Fruit fly (Drosophila melanogaster) S2 (cell line): Measurements from ENCODE around the gene CG12784.

Experiments
- CG8478 ChIP-seq: fragments of >200 bp; optimal IDR thresholded peaks from 2 replicates; lab custom pipeline; 2018
- CTCF ChIP-seq, 2 experiments: fragments of >200 bp; optimal IDR thresholded peaks; 2 replicates each; lab custom pipeline; 2018

The CG12784 gene

dm6 chr3R:15762815-15763214 lies at the start of gene CG12784:
Gene CG12784 (plus strand): TSS chr3R:15763115.
- TF ChIP-seq CTCF (optimal IDR thresholded peaks at IDR 0.05; lab: Kevin White, UChicago): no peak
- TF ChIP-seq CG8478: no peak

DNA sequence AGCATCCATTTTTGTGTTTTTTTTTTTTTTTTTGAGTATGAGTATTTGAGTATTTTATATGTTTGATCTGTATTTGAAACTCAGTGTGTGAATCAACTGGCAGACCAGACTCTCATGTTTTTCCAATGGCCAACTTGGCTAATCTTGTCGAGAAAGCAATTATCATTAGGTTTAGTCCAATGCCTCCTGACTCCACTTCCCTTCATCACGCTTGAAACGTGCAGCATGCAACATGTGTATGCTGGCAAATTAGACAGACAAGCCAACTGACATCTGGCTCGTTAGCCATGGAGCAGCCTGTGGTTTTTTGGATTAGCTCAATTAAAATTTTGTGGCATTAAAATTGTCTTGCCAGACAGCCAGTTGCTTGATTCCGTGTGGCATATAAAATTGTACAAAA lies 46.4 kb upstream of the CG12784 start, which contains the start of gene CG31294:
Gene CG31294, minus strand, starts transcription at position 101 of the 400 bp plus-strand sequence.
- TF ChIP-seq CTCF (optimal IDR thresholded peaks at IDR 0.05; lab: Kevin White, UChicago) (no peak), CG8478 (no peak)

DNA sequence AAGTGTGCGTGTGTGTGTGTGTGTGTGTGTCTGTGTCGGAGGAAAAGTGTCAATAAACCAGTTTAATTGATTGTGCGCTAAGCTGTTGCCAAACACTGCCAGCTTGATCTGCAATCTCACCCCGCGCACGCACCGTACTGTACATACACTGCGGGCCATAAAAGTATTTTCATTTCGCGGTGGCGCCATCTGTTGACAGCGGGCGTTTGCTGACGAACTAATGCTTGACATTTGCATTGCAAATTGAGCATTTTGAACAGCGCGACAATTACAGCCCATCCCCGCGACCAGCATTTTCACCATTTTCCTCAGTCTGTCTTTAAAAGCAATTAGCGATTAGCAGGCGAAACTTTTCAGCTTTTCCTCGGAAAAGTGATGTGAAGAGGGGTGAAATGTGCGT lies 32.3 kb upstream of the CG12784 start:
- TF ChIP-seq CG8478 (no peak), CTCF (optimal IDR thresholded peaks at IDR 0.05; lab: Kevin White, UChicago) (peak; percentile 80 to 86)

DNA sequence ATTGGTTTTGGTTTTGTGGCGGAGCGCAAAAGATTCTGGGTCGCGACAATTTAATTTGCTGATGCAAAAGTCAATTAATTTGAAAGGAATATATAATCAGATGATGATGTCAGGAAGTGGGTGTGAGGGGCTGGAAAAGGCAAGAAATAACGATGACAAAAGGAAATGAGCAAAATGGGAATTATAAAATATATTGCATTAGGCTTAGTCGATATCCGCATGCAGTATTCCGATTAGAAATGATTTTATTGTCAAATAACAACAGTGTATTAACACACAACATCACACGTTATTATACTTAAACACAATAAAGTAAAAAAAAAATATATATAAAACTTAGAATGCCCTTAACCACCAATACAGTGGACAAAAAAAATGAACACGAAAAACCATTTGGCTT lies 31.5 kb upstream of the CG12784 start, which contains the start of gene CG34274:
Gene CG34274, plus strand, starts transcription at position 301 of the 400 bp plus-strand sequence.
- no peak for TF ChIP-seq CG8478
- no peak for TF ChIP-seq CTCF (optimal IDR thresholded peaks at IDR 0.05; lab: Kevin White, UChicago)

- no peak for TF ChIP-seq CTCF (optimal IDR thresholded peaks at IDR 0.05; lab: Kevin White, UChicago)
- TF ChIP-seq CG8478: no peak
Measured at dm6 chr3R:15744354-15744753, 18.6 kb upstream of the CG12784 start, which contains the start of gene CG4520. Gene CG4520 (plus strand): TSS chr3R:15744654.

DNA sequence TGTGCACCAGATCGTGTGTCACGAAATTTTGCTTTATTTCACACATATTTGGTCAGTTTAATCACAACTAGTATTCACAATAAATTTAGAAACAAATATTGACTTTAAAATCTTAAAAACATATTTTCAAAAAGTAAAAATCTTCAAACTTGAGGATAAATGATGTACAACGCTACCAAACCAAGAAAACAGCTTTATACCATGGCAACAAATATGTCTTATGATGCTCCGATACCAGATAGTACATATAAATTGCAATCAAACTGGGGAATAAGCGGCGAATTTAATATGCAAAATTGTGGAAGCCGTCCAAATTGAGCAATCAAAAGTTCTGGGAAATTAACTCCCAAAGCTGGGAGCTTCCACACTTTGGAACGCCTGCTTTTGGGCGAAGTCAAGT lies 4.4 kb downstream of the CG12784 start, which contains the start of gene CG5623:
Gene CG5623, minus strand, starts transcription at position 101 of the 400 bp plus-strand sequence.
- TF ChIP-seq CG8478 (no peak), CTCF (optimal IDR thresholded peaks at IDR 0.05; lab: Kevin White, UChicago) (no peak)

DNA sequence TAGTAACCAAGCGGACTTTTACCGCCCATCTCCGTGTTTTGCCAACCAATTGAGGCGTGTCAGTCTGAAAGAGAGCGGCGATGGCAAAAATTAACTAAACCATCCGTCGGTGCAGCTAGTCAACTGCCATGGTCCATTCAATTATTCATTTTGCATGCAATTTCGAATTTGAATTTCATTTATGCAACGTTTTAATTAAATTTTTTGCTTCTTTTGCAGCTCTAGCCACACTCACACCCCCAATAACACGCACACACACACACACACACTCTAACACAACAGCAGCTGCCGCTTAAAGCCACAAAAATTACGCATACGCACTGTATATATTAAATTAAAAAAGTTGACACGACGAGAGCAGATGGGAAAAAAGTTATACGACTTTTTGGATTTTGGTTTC lies 6.0 kb downstream of the CG12784 start:
- no peak for TF ChIP-seq CG8478
- no peak for TF ChIP-seq CTCF (optimal IDR thresholded peaks at IDR 0.05; lab: Kevin White, UChicago)

DNA sequence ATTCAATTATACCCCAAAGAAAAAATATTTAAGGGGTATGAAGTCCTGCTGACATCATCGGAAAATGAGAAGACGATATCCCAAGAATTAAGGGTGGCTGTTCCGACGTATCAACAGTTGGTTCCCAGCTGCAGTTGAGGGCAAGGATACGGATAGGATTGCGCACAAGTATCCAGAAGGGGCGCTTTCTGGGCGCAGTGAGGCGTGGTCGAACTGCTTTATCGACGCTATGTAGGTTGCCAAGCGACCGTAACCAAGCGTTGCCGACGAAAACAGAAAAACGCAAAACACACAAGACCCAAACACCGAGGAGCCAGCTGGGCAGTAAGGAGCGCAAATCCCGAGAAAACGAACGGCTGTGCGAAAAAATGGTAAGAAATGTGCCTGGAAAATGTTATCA lies 11.2 kb downstream of the CG12784 start, which contains the start of gene Ttc26:
Gene Ttc26, plus strand, starts transcription at position 289 of the 400 bp plus-strand sequence.
- TF ChIP-seq CTCF (optimal IDR thresholded peaks at IDR 0.05; lab: Kevin White, UChicago): no peak
- no peak for TF ChIP-seq CG8478

DNA sequence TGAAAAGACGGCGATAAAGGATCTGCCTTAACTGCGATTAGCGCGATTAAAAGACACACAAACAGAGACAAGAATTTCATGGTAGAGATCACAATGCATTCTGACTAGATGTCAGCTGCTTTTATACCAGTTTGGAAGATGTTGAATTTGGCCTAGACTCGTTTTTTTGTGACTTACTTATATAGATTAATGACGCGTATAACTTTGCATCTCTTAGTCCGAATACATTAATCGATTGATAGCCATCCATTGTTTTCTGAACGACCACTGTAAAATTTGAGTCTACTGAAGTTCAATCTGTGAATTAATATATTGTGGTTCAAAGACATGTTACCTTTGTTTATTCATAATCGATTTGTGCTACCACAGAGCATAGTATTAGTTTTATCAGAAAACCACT lies 12.3 kb downstream of the CG12784 start, which contains the start of gene CG45207:
Gene CG45207, minus strand, starts transcription at position 101 of the 400 bp plus-strand sequence.
- TF ChIP-seq CG8478 (no peak), CTCF (optimal IDR thresholded peaks at IDR 0.05; lab: Kevin White, UChicago) (no peak)

DNA sequence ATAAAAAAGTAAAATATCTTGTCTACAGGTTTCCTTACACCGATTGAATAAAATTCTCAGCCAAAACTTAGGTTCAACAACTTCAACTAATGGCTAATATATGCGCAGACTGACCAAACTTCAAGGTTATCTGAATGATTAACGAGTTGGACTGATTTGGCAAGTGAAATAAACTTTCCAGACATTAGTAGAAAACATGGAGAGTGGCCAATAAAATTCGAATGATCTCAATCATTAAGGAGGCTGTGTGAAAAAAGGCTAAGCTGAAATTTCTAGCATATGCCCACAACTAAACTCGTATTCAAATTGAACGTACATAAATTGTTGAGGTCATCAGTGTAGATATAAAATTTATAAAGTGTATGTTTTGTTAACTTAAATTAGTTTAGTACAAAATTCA lies 16.6 kb downstream of the CG12784 start, which contains the start of gene CG5614:
Gene CG5614, plus strand, starts transcription at position 301 of the 400 bp plus-strand sequence.
- no peak for TF ChIP-seq CG8478
- no peak for TF ChIP-seq CTCF (optimal IDR thresholded peaks at IDR 0.05; lab: Kevin White, UChicago)

DNA sequence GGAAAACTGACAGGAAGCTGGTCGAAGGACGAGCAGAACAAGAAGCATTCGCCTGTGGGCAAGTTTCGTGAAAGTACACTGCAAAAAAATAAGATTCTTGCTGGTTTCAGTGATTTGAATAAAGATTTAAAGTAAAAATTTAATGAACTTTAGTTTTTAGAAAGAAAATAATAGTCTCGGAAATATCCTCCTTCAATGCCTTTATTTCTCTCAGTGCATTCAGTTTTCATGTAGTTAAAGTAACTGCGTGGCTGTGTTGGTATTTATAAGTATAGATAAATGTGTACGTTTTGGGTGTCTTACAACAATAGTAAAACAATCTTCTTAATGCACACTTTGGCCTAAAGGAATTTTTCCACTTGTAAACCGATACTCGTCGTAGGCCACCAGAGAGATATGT lies 21.4 kb downstream of the CG12784 start:
- no peak for TF ChIP-seq CG8478
- TF ChIP-seq CTCF (optimal IDR thresholded peaks at IDR 0.05; lab: Kevin White, UChicago): no peak

- TF ChIP-seq CTCF (optimal IDR thresholded peaks at IDR 0.05; lab: Kevin White, UChicago) (no peak), CG8478 (no peak)
Measured at dm6 chr3R:15786538-15786937, 23.6 kb downstream of the CG12784 start, which contains the start of gene CG9590. Gene CG9590 (plus strand): TSS chr3R:15786703.

DNA sequence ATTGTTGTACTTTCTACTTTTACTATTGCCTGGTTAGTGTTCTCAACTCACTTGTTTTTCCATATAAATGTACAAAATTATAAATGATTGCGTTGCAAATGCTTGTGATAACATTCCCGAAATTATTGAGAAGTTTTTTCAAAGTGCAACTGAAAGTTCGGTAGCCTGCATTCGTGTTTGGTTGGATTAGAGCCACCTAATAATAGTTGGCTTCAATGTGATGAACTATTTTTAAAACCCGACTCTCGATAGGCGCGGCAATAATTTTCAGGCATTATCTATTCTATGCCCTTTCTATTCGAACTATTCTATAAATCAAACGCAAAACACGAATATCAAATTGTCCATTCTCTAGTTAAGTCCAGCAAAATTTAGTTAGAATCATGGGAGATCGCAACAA lies 25.3 kb downstream of the CG12784 start, which contains the start of gene Uros2:
Gene Uros2, plus strand, starts transcription at position 301 of the 400 bp plus-strand sequence.
- no peak for TF ChIP-seq CTCF (optimal IDR thresholded peaks at IDR 0.05; lab: Kevin White, UChicago)
- no peak for TF ChIP-seq CG8478

- TF ChIP-seq CG8478: no peak
- TF ChIP-seq CTCF (optimal IDR thresholded peaks at IDR 0.05; lab: Kevin White, UChicago): peak in 1 of 2 experiments; percentile 44
Measured at dm6 chr3R:15792427-15792826, 29.5 kb downstream of the CG12784 start, which contains the start of gene Acyp2. Gene Acyp2 (plus strand): TSS chr3R:15792688.

- TF ChIP-seq CTCF (optimal IDR thresholded peaks at IDR 0.05; lab: Kevin White, UChicago): peak; percentile 20 to 32
- TF ChIP-seq CG8478: no peak
Measured at dm6 chr3R:15793372-15793802, 30.5 kb downstream of the CG12784 start, which contains the start of gene nsl1. Gene nsl1 (plus strand): TSS chr3R:15793782.

dm6 chr3R:15794258-15794727 lies 31.4 kb downstream of the CG12784 start:
- TF ChIP-seq CTCF (optimal IDR thresholded peaks at IDR 0.05; lab: Kevin White, UChicago) (no peak), CG8478 (no peak)
